Fruit fly (Drosophila melanogaster): ENCODE results near the gene CG43774.

The CG43774 gene

DNA sequence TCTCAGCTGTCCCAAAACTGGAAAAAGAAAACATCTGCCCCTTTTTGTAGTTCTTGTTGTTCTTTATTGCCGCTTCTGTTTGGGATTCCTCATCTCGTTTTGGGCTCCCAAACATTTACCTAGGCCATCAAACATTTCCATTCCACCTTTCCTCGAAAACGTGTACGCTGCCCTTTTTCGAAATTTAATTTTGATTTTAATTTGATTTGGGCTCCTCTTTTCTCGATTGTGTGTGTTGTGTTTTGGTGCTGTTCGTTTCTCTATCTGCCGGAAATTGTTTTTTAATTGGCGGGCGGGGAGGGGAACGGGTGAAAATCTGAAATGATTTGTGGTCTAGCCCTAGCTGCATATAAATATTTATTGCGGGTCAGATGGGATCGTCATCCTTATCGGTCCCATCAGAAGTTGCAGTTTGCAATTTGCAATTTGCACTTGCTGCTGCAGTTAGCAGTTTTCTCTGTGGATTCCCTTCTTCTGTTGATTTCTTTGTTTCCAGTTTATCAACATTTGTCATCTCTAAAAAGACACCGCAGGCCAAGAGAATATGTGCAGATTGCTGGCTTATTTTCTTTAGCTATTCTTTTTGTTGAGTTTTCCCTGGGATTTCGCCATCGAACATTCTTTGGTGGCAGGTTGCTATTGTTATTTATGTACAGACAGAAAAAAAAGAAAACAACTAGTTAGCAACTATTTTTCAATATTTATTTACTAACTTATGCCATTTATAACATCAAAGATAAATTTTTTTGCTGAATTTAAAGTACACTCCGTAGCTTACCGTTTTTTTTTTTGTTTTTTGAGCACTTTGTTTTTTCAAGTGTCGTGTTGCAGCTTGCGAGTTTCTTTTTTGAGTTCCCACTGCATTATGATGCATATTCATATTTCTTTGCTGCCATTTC is 46.7 kb downstream of the CG43774 start (continued):
- TF ChIP-seq CG5180 (GFP tag; optimal IDR thresholded peaks at IDR 0.05) (no peak), CG1024 (GFP tag; IDR thresholded peaks at IDR 0.05) (no peak), CG31365 (tag; optimal IDR thresholded peaks at IDR 0.05) (no peak), mam (GFP tag; optimal IDR thresholded peaks at IDR 0.05) (no peak), bbx (GFP tag; IDR thresholded peaks at IDR 0.05; ENCODE audit: partially characterized antibody) (no peak), dm (GFP tag; optimal IDR thresholded peaks at IDR 0.05) (no peak), sqz (GFP tag; optimal IDR thresholded peaks at IDR 0.05) (no peak), row (GFP tag; IDR thresholded peaks at IDR 0.05) (peak; percentile 32; the same call in 2 of the 3 replicates), Aef1 (GFP tag; IDR thresholded peaks at IDR 0.05) (no peak), CG9797 (GFP tag; optimal IDR thresholded peaks at IDR 0.05) (no peak), NC2β (GFP tag; optimal IDR thresholded peaks at IDR 0.05) (no peak), PHDP (tag; optimal IDR thresholded peaks at IDR 0.05) (no peak), otp (GFP tag; IDR thresholded peaks at IDR 0.05) (no peak), sens (GFP tag) (peak; percentile 55), ac (GFP tag; optimal IDR thresholded peaks at IDR 0.05) (peak; percentile 64), Xbp1 (GFP tag; optimal IDR thresholded peaks at IDR 0.05) (peak; percentile 29), CG4617 (GFP tag; optimal IDR thresholded peaks at IDR 0.05; ENCODE audit: borderline replicate concordance) (no peak), CG12391 (tag; optimal IDR thresholded peaks at IDR 0.05) (peak; percentile 50), dysf (GFP tag; IDR thresholded peaks at IDR 0.05) (no peak), btn (GFP tag; optimal IDR thresholded peaks at IDR 0.05) (no peak), fd96Cb (tag; optimal IDR thresholded peaks at IDR 0.05) (peak; percentile 22), CG15696 (tag; optimal IDR thresholded peaks at IDR 0.05) (peak; percentile 48), CG13775 (GFP tag; optimal IDR thresholded peaks at IDR 0.05) (peak; percentile 38), ttk (GFP tag; IDR thresholded peaks at IDR 0.05) (0 out of 2 replicates have a peak, but pooled peaks have one; percentile 18), CG31388 (GFP tag; optimal IDR thresholded peaks at IDR 0.05) (no peak), CG3065 (GFP tag; optimal IDR thresholded peaks at IDR 0.05) (peak; percentile 4), CG7963 (GFP tag; IDR thresholded peaks at IDR 0.05; ENCODE audit: partially characterized antibody) (no peak), Xrp1 (GFP tag; IDR thresholded peaks at IDR 0.05) (peak; percentile 68; the same call in 1 of the 2 replicates), Usf (GFP tag; optimal IDR thresholded peaks at IDR 0.05) (no peak), zfh1 (GFP tag; IDR thresholded peaks at IDR 0.05) (peak; percentile 44; the same call in 1 of the 3 replicates), Blimp-1 (GFP tag; optimal IDR thresholded peaks at IDR 0.05) (peak; percentile 27), CG11504 (tag; optimal IDR thresholded peaks at IDR 0.05) (peak; percentile 14), ato (GFP tag; IDR thresholded peaks at IDR 0.05; ENCODE audit: partially characterized antibody) (no peak), CG9727 (GFP tag; optimal IDR thresholded peaks at IDR 0.05) (peak; percentile 65), esg (GFP tag; conservative IDR thresholded peaks at IDR 0.05) (no peak), CG10267 (tag; optimal IDR thresholded peaks at IDR 0.05) (peak; percentile 48), wdn (GFP tag; IDR thresholded peaks at IDR 0.05) (no peak), bsh (GFP tag; optimal IDR thresholded peaks at IDR 0.05) (peak in 1 of 2 experiments; percentile 44), az2 (GFP tag; optimal IDR thresholded peaks at IDR 0.05) (peak; percentile 20), usp (GFP tag; optimal IDR thresholded peaks at IDR 0.05) (no peak), CG10979 (tag; optimal IDR thresholded peaks at IDR 0.05) (peak; percentile 55), zen (tag; optimal IDR thresholded peaks at IDR 0.05) (peak; percentile 44), ash1 (GFP tag; optimal IDR thresholded peaks at IDR 0.05) (no peak), Nf-YC (tag; optimal IDR thresholded peaks at IDR 0.05) (no peak), CG11247 (GFP tag; IDR thresholded peaks at IDR 0.05) (no peak), CG7839 (tag; optimal IDR thresholded peaks at IDR 0.05) (peak; percentile 22), CG17568 (GFP tag; optimal IDR thresholded peaks at IDR 0.05) (no peak), slbo (GFP tag; IDR thresholded peaks at IDR 0.05) (no peak)
